Worm (Caenorhabditis elegans): Measurements from ENCODE around the gene Y38H6C.25.
A peak's percentile ranks its signal among the peaks of the same experiment; 100 is the strongest.
"Not testable (repeated sequence)": the region's sequence is repeated elsewhere in the genome, so short reads cannot be mapped to it uniquely, and the experiment has no call there.

Gene Y38H6C.25

ce11 chrV:20509427-20509826 lies 9.6 kb upstream of the Y38H6C.25 start:
- TF ChIP-seq zfh-2 (GFP tag; conservative IDR thresholded peaks at IDR 0.05) (peak; percentile 56; the same call in 1 of the 2 replicates), egl-44 (GFP tag; IDR thresholded peaks at IDR 0.05) (no peak), F22D6.2 (tag; optimal IDR thresholded peaks at IDR 0.05) (no peak), ztf-22 (GFP tag; optimal IDR thresholded peaks at IDR 0.05) (no peak), somi-1 (GFP tag; optimal IDR thresholded peaks at IDR 0.05) (no peak), lsl-1 (GFP tag; optimal IDR thresholded peaks at IDR 0.05) (no peak), chd-7 (tag; optimal IDR thresholded peaks at IDR 0.05) (no peak), B0019.2 (GFP tag; conservative IDR thresholded peaks at IDR 0.05) (no peak), nhr-120 (GFP tag; IDR thresholded peaks at IDR 0.05) (0 out of 2 replicates have a peak, but pooled peaks have one; percentile 46), hrde-1 (tag; optimal IDR thresholded peaks at IDR 0.05; ENCODE audit: borderline replicate concordance) (no peak), C17E4.6 (GFP tag; IDR thresholded peaks at IDR 0.05) (no peak), zim-3 (tag; optimal IDR thresholded peaks at IDR 0.05) (no peak)

ce11 chrV:20513661-20514060 lies 5.4 kb upstream of the Y38H6C.25 start, which contains the start of gene Y38H6C.8:
TSS of gene Y38H6C.8 (plus strand) at chrV:20513961.
- TF ChIP-seq sdz-38 (tag; optimal IDR thresholded peaks at IDR 0.05); mcd-1 (GFP tag; IDR thresholded peaks at IDR 0.05); nhr-27 (tag; optimal IDR thresholded peaks at IDR 0.05): not testable (repeated sequence)

- no peak for TF ChIP-seq sdz-38 (tag; optimal IDR thresholded peaks at IDR 0.05)
- TF ChIP-seq akir-1 (GFP tag; optimal IDR thresholded peaks at IDR 0.05), result no peak
- TF ChIP-seq F57A8.1 (GFP tag; optimal IDR thresholded peaks at IDR 0.05), result no peak
- no peak for TF ChIP-seq tlf-1 (GFP tag; optimal IDR thresholded peaks at IDR 0.05)
- no peak for TF ChIP-seq bed-1 (GFP tag; IDR thresholded peaks at IDR 0.05)
- no peak for TF ChIP-seq ama-1 (optimal IDR thresholded peaks at IDR 0.05)
- TF ChIP-seq ama-1 (GFP tag; optimal IDR thresholded peaks at IDR 0.05), result no peak
- TF ChIP-seq egl-18 (GFP tag; IDR thresholded peaks at IDR 0.05), result no peak
- TF ChIP-seq rec-8 (tag; optimal IDR thresholded peaks at IDR 0.05), result no peak
- TF ChIP-seq cebp-1 (GFP tag; IDR thresholded peaks at IDR 0.05), result no peak
- TF ChIP-seq cebp-1 (tag; optimal IDR thresholded peaks at IDR 0.05), result no peak
- TF ChIP-seq D2030.7 (GFP tag; IDR thresholded peaks at IDR 0.05), result no peak
- no peak for TF ChIP-seq unc-62 (GFP tag; optimal IDR thresholded peaks at IDR 0.05)
- TF ChIP-seq mxl-1 (tag; optimal IDR thresholded peaks at IDR 0.05), result no peak
Measured at ce11 chrV:20514483-20514882, 4.5 kb upstream of the Y38H6C.25 start.

ce11 chrV:20517005-20517404 lies 2.0 kb upstream of the Y38H6C.25 start:
- TF ChIP-seq zfh-2 (GFP tag; conservative IDR thresholded peaks at IDR 0.05) (peak; percentile 36; the same call in 1 of the 2 replicates), die-1 (tag; optimal IDR thresholded peaks at IDR 0.05) (no peak), lin-26 (GFP tag; IDR thresholded peaks at IDR 0.05) (no peak), madf-3 (GFP tag; IDR thresholded peaks at IDR 0.05) (no peak), madf-10 (tag; optimal IDR thresholded peaks at IDR 0.05) (no peak), hrde-1 (tag; optimal IDR thresholded peaks at IDR 0.05; ENCODE audit: borderline replicate concordance) (no peak)

- TF ChIP-seq hmg-1.2 (GFP tag; IDR thresholded peaks at IDR 0.05) (peak; percentile 77; the same call in 1 of the 2 replicates), Y53G8AR.9 (GFP tag; conservative IDR thresholded peaks at IDR 0.05) (no peak), egl-18 (GFP tag; IDR thresholded peaks at IDR 0.05) (no peak), cebp-1 (GFP tag; IDR thresholded peaks at IDR 0.05) (peak; percentile 92), cebp-1 (tag; optimal IDR thresholded peaks at IDR 0.05) (peak; percentile 99)
Measured at ce11 chrV:20522219-20522618, 3.2 kb downstream of the Y38H6C.25 start, which contains the start of the genes Y38H6C.9 and fbxa-150. TSS of gene Y38H6C.9 (minus strand) at chrV:20522270. TSS of gene fbxa-150 (plus strand) at chrV:20522598.

Measured in whole organism, young adult.